Fruit fly (Drosophila melanogaster) whole organism, embryonic: ENCODE measurements around the gene CG9518.

ENCODE experiments used
- CG10267 ChIP-seq: fragments of 200-800 bp; sonication (Bioruptor generic); optimal IDR thresholded peaks from 2 replicates; lab custom pipeline; 2018; ENCODE audit warnings: missing biosample characterization, mild to moderate bottlenecking, missing genetic modification characterization, moderate library complexity
- CG11085 ChIP-seq: fragments of 200-800 bp; sonication (Bioruptor generic); IDR thresholded peaks from 2 replicates; pipeline ENCODE4 v1.3.6; 2022; ENCODE audit warnings: missing biosample characterization, missing genetic modification characterization
- CG13296 ChIP-seq: fragments of 200-800 bp; sonication (Bioruptor generic); optimal IDR thresholded peaks from 3 replicates; lab custom pipeline; 2018; ENCODE audit warnings: missing biosample characterization, mild to moderate bottlenecking, missing genetic modification characterization
- CG14441 ChIP-seq: fragments of 200-800 bp; sonication (Bioruptor generic); IDR thresholded peaks from 2 replicates; pipeline ENCODE4 v1.3.6; 2022; ENCODE audit warnings: missing biosample characterization, missing genetic modification characterization
- CG15269 ChIP-seq: fragments of 200-800 bp; sonication (Bioruptor generic); optimal IDR thresholded peaks from 2 replicates; lab custom pipeline; 2018; ENCODE audit warnings: missing biosample characterization, mild to moderate bottlenecking, missing genetic modification characterization, moderate library complexity
- CG1602 ChIP-seq: fragments of 200-800 bp; sonication (Bioruptor generic); optimal IDR thresholded peaks from 3 replicates; lab custom pipeline; 2016; ENCODE audit warnings: missing biosample characterization, missing genetic modification characterization
- CG1647 ChIP-seq: fragments of 200-800 bp; sonication (Bioruptor generic); optimal IDR thresholded peaks from 3 replicates; lab custom pipeline; 2016; ENCODE audit warnings: missing biosample characterization, missing genetic modification characterization
- CG17802 ChIP-seq: fragments of 200-800 bp; sonication (Bioruptor generic); optimal IDR thresholded peaks from 2 replicates; lab custom pipeline; 2018; ENCODE audit warnings: missing biosample characterization, mild to moderate bottlenecking, missing genetic modification characterization, moderate library complexity
- CG31224 ChIP-seq: fragments of 200-800 bp; sonication (Bioruptor generic); IDR thresholded peaks from 2 replicates; pipeline ENCODE4 v1.3.6; 2022; ENCODE audit warnings: missing biosample characterization, missing genetic modification characterization
- CG32532 ChIP-seq: fragments of 200-800 bp; sonication (Bioruptor generic); IDR thresholded peaks from 2 replicates; pipeline ENCODE4 v1.3.6; 2022; ENCODE audit warnings: missing biosample characterization, missing genetic modification characterization
- CG33557 ChIP-seq: fragments of 200-800 bp; sonication (Bioruptor generic); optimal IDR thresholded peaks from 2 replicates; lab custom pipeline; 2019; ENCODE audit warnings: missing biosample characterization, mild to moderate bottlenecking, missing genetic modification characterization, moderate library complexity
- CG34224 ChIP-seq: fragments of 200-800 bp; sonication (Bioruptor generic); IDR thresholded peaks from 3 replicates; pipeline ENCODE4 v1.3.6; 2022; ENCODE audit warnings: missing biosample characterization, missing genetic modification characterization; ENCODE audit not compliant: partially characterized antibody
- CG5953 ChIP-seq: fragments of 200-800 bp; sonication (Bioruptor generic); IDR thresholded peaks from 2 replicates; pipeline ENCODE4 v1.3.6; 2022; ENCODE audit warnings: missing biosample characterization, missing genetic modification characterization
- CG6791 ChIP-seq: fragments of 200-800 bp; sonication (Bioruptor generic); IDR thresholded peaks from 3 replicates; pipeline ENCODE4 v1.3.6; 2022; ENCODE audit warnings: missing biosample characterization, missing genetic modification characterization; ENCODE audit not compliant: partially characterized antibody
- Camta ChIP-seq: fragments of 200-800 bp; sonication (Bioruptor generic); optimal IDR thresholded peaks from 2 replicates; lab custom pipeline; 2016; ENCODE audit warnings: missing biosample characterization, missing genetic modification characterization
- Dad ChIP-seq: fragments of 200-800 bp; sonication (Bioruptor generic); optimal IDR thresholded peaks from 3 replicates; lab custom pipeline; 2016; ENCODE audit warnings: missing biosample characterization, missing genetic modification characterization
- Dp ChIP-seq: fragments of 200-800 bp; sonication (Bioruptor generic); optimal IDR thresholded peaks from 2 replicates; lab custom pipeline; 2018; ENCODE audit warnings: missing biosample characterization, mild to moderate bottlenecking, missing genetic modification characterization, moderate library complexity
- E2f2 ChIP-seq: fragments of 200-800 bp; sonication (Bioruptor generic); IDR thresholded peaks from 2 replicates; pipeline ENCODE4 v1.3.6; 2022; ENCODE audit warnings: missing biosample characterization, missing genetic modification characterization
- Gug ChIP-seq: fragments of 200-800 bp; sonication (Bioruptor generic); IDR thresholded peaks from 4 replicates; pipeline ENCODE4 v1.3.6; 2022; ENCODE audit warnings: missing biosample characterization, missing genetic modification characterization
- HHEX ChIP-seq: fragments of 200-800 bp; sonication (Bioruptor generic); optimal IDR thresholded peaks from 3 replicates; lab custom pipeline; 2017; ENCODE audit warnings: missing biosample characterization, mild to moderate bottlenecking, missing genetic modification characterization, missing genetic modification reagents
- HmgZ ChIP-seq: fragments of 200-800 bp; sonication (Bioruptor generic); optimal IDR thresholded peaks from 2 replicates; lab custom pipeline; 2018; ENCODE audit warnings: missing biosample characterization, mild to moderate bottlenecking, missing genetic modification characterization
- Hmr ChIP-seq: fragments of 200-800 bp; sonication (Bioruptor generic); optimal IDR thresholded peaks from 3 replicates; lab custom pipeline; 2017; ENCODE audit warnings: mild to moderate bottlenecking, missing biosample characterization, missing genetic modification reagents, missing genetic modification characterization
- Kr ChIP-seq: fragments of 200-800 bp; sonication (Bioruptor generic); optimal IDR thresholded peaks from 2 replicates; lab custom pipeline; 2017; ENCODE audit warnings: missing biosample characterization, mild to moderate bottlenecking, missing genetic modification characterization
- Lhr ChIP-seq: fragments of 200-800 bp; sonication (Bioruptor generic); optimal IDR thresholded peaks from 3 replicates; lab custom pipeline; 2017; ENCODE audit warnings: mild to moderate bottlenecking, missing biosample characterization, missing genetic modification reagents, missing genetic modification characterization
- MTF-1 ChIP-seq: fragments of 200-800 bp; sonication (Bioruptor generic); optimal IDR thresholded peaks from 2 replicates; lab custom pipeline; 2018; ENCODE audit warnings: missing biosample characterization, mild to moderate bottlenecking, missing genetic modification characterization, borderline replicate concordance
- Max ChIP-seq: fragments of 200-800 bp; sonication (Bioruptor generic); optimal IDR thresholded peaks from 2 replicates; lab custom pipeline; 2016; ENCODE audit warnings: missing biosample characterization, mild to moderate bottlenecking, missing genetic modification characterization
- NK7.1 ChIP-seq: fragments of 200-800 bp; sonication (Bioruptor generic); optimal IDR thresholded peaks from 3 replicates; lab custom pipeline; 2016; ENCODE audit warnings: missing biosample characterization, missing genetic modification characterization
- Nf-YA ChIP-seq: fragments of 200-800 bp; sonication (Bioruptor generic); IDR thresholded peaks from 2 replicates; pipeline ENCODE4 v1.3.6; 2022; ENCODE audit warnings: missing biosample characterization, missing genetic modification characterization
- Nf-YC ChIP-seq: fragments of 200-800 bp; optimal IDR thresholded peaks from 3 replicates; lab custom pipeline; 2019; ENCODE audit warnings: missing biosample characterization, mild to moderate bottlenecking, missing genetic modification characterization, moderate library complexity
- Opbp ChIP-seq: fragments of 200-800 bp; sonication (Bioruptor generic); IDR thresholded peaks from 3 replicates; pipeline ENCODE4 v1.3.6; 2022; ENCODE audit warnings: missing biosample characterization, missing genetic modification characterization; ENCODE audit not compliant: partially characterized antibody
- Scr ChIP-seq: fragments of 200-800 bp; sonication (Bioruptor generic); IDR thresholded peaks from 2 replicates; pipeline ENCODE4 v1.3.6; 2022; ENCODE audit warnings: missing biosample characterization, missing genetic modification characterization; ENCODE audit not compliant: partially characterized antibody
- ara ChIP-seq: fragments of 200-800 bp; sonication (Bioruptor generic); IDR thresholded peaks from 2 replicates; pipeline ENCODE4 v1.3.6; 2022; ENCODE audit warnings: missing biosample characterization, missing genetic modification characterization
- bbx ChIP-seq: fragments of 200-800 bp; sonication (Bioruptor generic); IDR thresholded peaks from 2 replicates; pipeline ENCODE4 v1.3.6; 2022; ENCODE audit warnings: missing biosample characterization, missing genetic modification characterization; ENCODE audit not compliant: partially characterized antibody
- caup ChIP-seq: fragments of 200-800 bp; sonication (Bioruptor generic); optimal IDR thresholded peaks from 3 replicates; lab custom pipeline; 2017; ENCODE audit warnings: missing biosample characterization, mild to moderate bottlenecking, missing genetic modification characterization, moderate library complexity; ENCODE audit not compliant: severe bottlenecking
- chinmo ChIP-seq: fragments of 200-800 bp; sonication (Bioruptor generic); IDR thresholded peaks from 4 replicates; pipeline ENCODE4 v1.3.6; 2022; ENCODE audit warnings: missing biosample characterization, missing genetic modification characterization; ENCODE audit not compliant: partially characterized antibody
- chm ChIP-seq: fragments of 200-800 bp; sonication (Bioruptor generic); IDR thresholded peaks from 2 replicates; pipeline ENCODE4 v1.3.6; 2022; ENCODE audit warnings: missing biosample characterization, missing genetic modification characterization
- disco-r ChIP-seq: fragments of 200-800 bp; sonication (Bioruptor generic); optimal IDR thresholded peaks from 2 replicates; lab custom pipeline; 2016; ENCODE audit warnings: missing biosample characterization, missing genetic modification characterization
- grn ChIP-seq: fragments of 200-800 bp; sonication (Bioruptor generic); optimal IDR thresholded peaks from 3 replicates; lab custom pipeline; 2017; ENCODE audit warnings: missing biosample characterization, missing genetic modification characterization
- hkb ChIP-seq, 2 experiments: fragments of 200-800 bp in 1 of 2; fragments of >200 bp in 1 of 2; sonication (Bioruptor generic) in 1 of 2; IDR thresholded peaks in 1 of 2; optimal IDR thresholded peaks in 1 of 2; 2 replicates each; pipeline versions ENCODE4 v1.3.6 to Lab custom; 2017 to 2022; ENCODE audit warnings: missing biosample characterization in 1 of 2, missing genetic modification characterization in 1 of 2
- kni ChIP-seq: fragments of 200-800 bp; sonication (Bioruptor generic); optimal IDR thresholded peaks from 3 replicates; lab custom pipeline; 2017; ENCODE audit warnings: mild to moderate bottlenecking, missing biosample characterization, missing genetic modification reagents, missing genetic modification characterization
- otp ChIP-seq: fragments of 200-800 bp; sonication (Bioruptor generic); IDR thresholded peaks from 3 replicates; pipeline ENCODE4, ENCODE4 v1.3.6; 2022; ENCODE audit warnings: missing biosample characterization, missing genetic modification characterization
- ranshi ChIP-seq: fragments of 200-800 bp; sonication (Bioruptor generic); IDR thresholded peaks from 2 replicates; pipeline ENCODE4 v1.3.6; 2022; ENCODE audit warnings: missing biosample characterization, missing genetic modification characterization
- run ChIP-seq: fragments of 200-800 bp; sonication (Bioruptor generic); optimal IDR thresholded peaks from 3 replicates; lab custom pipeline; 2018; ENCODE audit warnings: missing biosample characterization, mild to moderate bottlenecking, missing genetic modification characterization
- sd ChIP-seq: fragments of 200-800 bp; sonication (Bioruptor generic); optimal IDR thresholded peaks from 3 replicates; lab custom pipeline; 2018; ENCODE audit warnings: missing biosample characterization, mild to moderate bottlenecking, missing genetic modification characterization, moderate library complexity
- tap ChIP-seq: fragments of 200-800 bp; optimal IDR thresholded peaks from 3 replicates; lab custom pipeline; 2019; ENCODE audit warnings: missing biosample characterization, mild to moderate bottlenecking, missing genetic modification characterization, moderate library complexity
- tgo ChIP-seq: fragments of 200-800 bp; sonication (Bioruptor generic); IDR thresholded peaks from 3 replicates; pipeline ENCODE4 v1.3.6; 2022; ENCODE audit warnings: missing biosample characterization, missing genetic modification characterization
- trh ChIP-seq: fragments of 200-800 bp; sonication (Bioruptor generic); optimal IDR thresholded peaks from 2 replicates; lab custom pipeline; 2016; ENCODE audit warnings: missing biosample characterization, missing genetic modification characterization
- tx ChIP-seq: fragments of 200-800 bp; sonication (Bioruptor generic); optimal IDR thresholded peaks from 2 replicates; lab custom pipeline; 2016; ENCODE audit warnings: missing biosample characterization, missing genetic modification characterization

CG9518 gene

DNA sequence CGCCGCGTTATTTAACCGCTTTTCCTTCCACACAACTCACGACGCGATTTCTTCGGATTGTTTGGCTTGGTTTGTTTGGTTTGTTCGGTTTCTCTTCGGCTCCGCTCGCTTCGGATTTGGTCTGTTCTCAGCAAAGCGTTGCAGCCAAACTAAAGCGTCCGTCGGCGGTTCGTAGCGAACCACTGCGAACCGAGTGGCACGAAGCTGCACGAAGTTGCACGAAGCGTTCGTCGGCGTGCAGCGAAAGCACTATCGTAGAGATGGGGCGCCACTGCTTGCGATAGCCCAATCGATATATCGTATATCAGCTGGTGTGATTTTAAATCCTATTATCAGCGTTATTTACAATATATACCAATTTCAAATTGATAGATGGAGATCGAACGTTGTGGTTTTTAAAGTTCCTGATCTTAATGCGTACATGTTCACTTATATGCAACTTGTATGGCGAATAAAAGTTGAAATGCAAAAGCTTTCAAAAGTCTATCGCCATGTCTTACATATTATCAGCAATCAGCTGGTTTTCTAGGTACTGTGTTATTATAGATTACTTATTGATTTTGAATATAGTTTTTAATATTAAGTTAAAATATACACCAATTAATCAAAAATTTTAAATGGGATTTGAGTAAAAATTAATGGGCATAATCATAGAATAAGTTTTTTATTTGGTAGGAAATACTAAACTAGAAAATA lies 44.9 kb downstream of the CG9518 start, which contains the start of gene rut (continued):
- TF ChIP-seq bbx (peak; percentile 97), chinmo (peak; percentile 97), CG15269 (tag; lab: Kevin White, UChicago) (no peak), CG13296 (GFP tag; lab: Kevin White, UChicago) (no peak), kni (GFP tag; lab: Kevin White, UChicago) (no peak), Nf-YC (tag; lab: Kevin White, UChicago) (no peak), Kr (GFP tag; lab: Kevin White, UChicago) (no peak), E2f2 (peak; percentile 55; the same call in 1 of the 2 replicates), CG33557 (GFP tag; lab: Kevin White, UChicago) (no peak), Gug (GFP tag; lab: Robert Waterston, UW) (no peak; the same call in 3 of the 4 replicates), tgo (GFP tag; lab: Robert Waterston, UW) (no peak), disco-r (GFP tag; lab: Kevin White, UChicago) (no peak), MTF-1 (GFP tag; lab: Kevin White, UChicago) (peak; percentile 9), Nf-YA (no peak), CG32532 (GFP tag; lab: Robert Waterston, UW) (peak; percentile 61), ranshi (no peak), Max (GFP tag; lab: Kevin White, UChicago) (no peak), HHEX (GFP tag; lab: Kevin White, UChicago) (peak; percentile 34), grn (GFP tag; lab: Kevin White, UChicago) (peak; percentile 1), CG1647 (peak; percentile 9), otp (GFP tag; lab: Robert Waterston, UW) (no peak), Hmr (GFP tag; lab: Kevin White, UChicago) (peak; percentile 30), tap (no peak), hkb (optimal IDR thresholded peaks at IDR 0.05; lab: Kevin White, UChicago) (no peak), hkb (GFP tag; IDR thresholded peaks at IDR 0.05; lab: Robert Waterston, UW) (peak; percentile 22; the same call in 1 of the 2 replicates), Scr (peak; percentile 94), ara (GFP tag; lab: Robert Waterston, UW) (0 out of 2 replicates have a peak, but pooled peaks have one; percentile 19), CG6791 (peak; percentile 96), CG31224 (GFP tag; lab: Robert Waterston, UW) (no peak), chm (GFP tag; lab: Robert Waterston, UW) (0 out of 2 replicates have a peak, but pooled peaks have one; percentile 63), CG5953 (GFP tag; lab: Robert Waterston, UW) (no peak), CG34224 (GFP tag; lab: Robert Waterston, UW) (peak; percentile 89), Lhr (no peak), HmgZ (tag; lab: Kevin White, UChicago) (peak; percentile 15), CG17802 (no peak), sd (tag; lab: Kevin White, UChicago) (no peak), CG11085 (GFP tag; lab: Robert Waterston, UW) (peak; percentile 39; the same call in 1 of the 2 replicates), Opbp (GFP tag; lab: Robert Waterston, UW) (peak; percentile 95), CG14441 (GFP tag; lab: Robert Waterston, UW) (0 out of 2 replicates have a peak, but pooled peaks have one; percentile 19), run (no peak), Camta (GFP tag; lab: Kevin White, UChicago) (no peak), CG10267 (tag; lab: Kevin White, UChicago) (no peak), caup (GFP tag; lab: Kevin White, UChicago) (peak; percentile 5), Dad (peak; percentile 5), trh (GFP tag; lab: Kevin White, UChicago) (no peak), tx (no peak), NK7.1 (GFP tag; lab: Kevin White, UChicago) (no peak), Dp (GFP tag; lab: Kevin White, UChicago) (peak; percentile 20), CG1602 (no peak)
